Fruit fly (Drosophila melanogaster): ENCODE results near the gene CG13101.

dm6 chr2L:8989037-8989591, 4.4 kb upstream of the CG13101 start, which contains the start of gene rost:
- TF ChIP-seq psq (optimal IDR thresholded peaks at IDR 0.05) (no peak), usp (GFP tag; optimal IDR thresholded peaks at IDR 0.05) (no peak), CG8478 (optimal IDR thresholded peaks at IDR 0.05) (no peak), EcR (GFP tag; optimal IDR thresholded peaks at IDR 0.05) (no peak), pan (optimal IDR thresholded peaks at IDR 0.05) (no peak), Dll (optimal IDR thresholded peaks at IDR 0.05) (no peak)
